Fruit fly (Drosophila melanogaster) whole organism, embryonic: Measurements from ENCODE around the gene Lerp.
A peak's percentile ranks its signal among the peaks of the same experiment; 100 is the strongest.

Experiments used
- Blimp-1 ChIP-seq: fragments of 200-800 bp; sonication (Bioruptor generic); optimal IDR thresholded peaks from 3 replicates; lab custom pipeline; 2018; ENCODE audit warnings: missing biosample characterization, missing genetic modification characterization, mild to moderate bottlenecking, moderate library complexity, missing genetic modification reagents
- CG10366 ChIP-seq: fragments of 200-800 bp; sonication (Bioruptor generic); IDR thresholded peaks from 2 replicates; pipeline ENCODE4 v1.3.6; 2022; ENCODE audit warnings: missing biosample characterization, missing genetic modification characterization
- CG10979 ChIP-seq: fragments of 200-800 bp; sonication (Bioruptor generic); optimal IDR thresholded peaks from 2 replicates; lab custom pipeline; 2018; ENCODE audit warnings: missing biosample characterization, mild to moderate bottlenecking, missing genetic modification characterization, moderate library complexity
- CG11695 ChIP-seq: fragments of 200-800 bp; sonication (Bioruptor generic); IDR thresholded peaks from 3 replicates; pipeline ENCODE4 v1.3.6; 2022; ENCODE audit warnings: missing biosample characterization, missing genetic modification characterization
- CG14441 ChIP-seq: fragments of 200-800 bp; sonication (Bioruptor generic); IDR thresholded peaks from 2 replicates; pipeline ENCODE4 v1.3.6; 2022; ENCODE audit warnings: missing biosample characterization, missing genetic modification characterization
- CG15601 ChIP-seq: fragments of 200-800 bp; sonication (Bioruptor generic); optimal IDR thresholded peaks from 3 replicates; lab custom pipeline; 2019; ENCODE audit warnings: missing biosample characterization, mild to moderate bottlenecking, missing genetic modification characterization, moderate library complexity
- CG1602 ChIP-seq: fragments of 200-800 bp; sonication (Bioruptor generic); optimal IDR thresholded peaks from 3 replicates; lab custom pipeline; 2016; ENCODE audit warnings: missing biosample characterization, missing genetic modification characterization
- CG16815 ChIP-seq: fragments of 200-800 bp; sonication (Bioruptor generic); optimal IDR thresholded peaks from 3 replicates; lab custom pipeline; 2017; ENCODE audit warnings: missing biosample characterization, mild to moderate bottlenecking, missing genetic modification characterization
- CG17328 ChIP-seq: fragments of 200-800 bp; sonication (Bioruptor generic); IDR thresholded peaks from 2 replicates; pipeline ENCODE4 v1.3.6; 2022; ENCODE audit warnings: missing biosample characterization, missing genetic modification characterization
- CG18262 ChIP-seq: fragments of 200-800 bp; optimal IDR thresholded peaks from 3 replicates; lab custom pipeline; 2019; ENCODE audit warnings: missing biosample characterization, mild to moderate bottlenecking, missing genetic modification characterization, moderate library complexity
- CG2678 ChIP-seq: fragments of 200-800 bp; sonication (Bioruptor generic); optimal IDR thresholded peaks from 3 replicates; lab custom pipeline; 2019; ENCODE audit warnings: missing biosample characterization, mild to moderate bottlenecking, missing genetic modification characterization, moderate library complexity
- CG30403 ChIP-seq: fragments of 200-800 bp; sonication (Bioruptor generic); optimal IDR thresholded peaks from 3 replicates; lab custom pipeline; 2016; ENCODE audit warnings: missing biosample characterization, missing genetic modification characterization
- CG32532 ChIP-seq: fragments of 200-800 bp; sonication (Bioruptor generic); IDR thresholded peaks from 2 replicates; pipeline ENCODE4 v1.3.6; 2022; ENCODE audit warnings: missing biosample characterization, missing genetic modification characterization
- CG32767 ChIP-seq: fragments of 200-800 bp; sonication (Bioruptor generic); IDR thresholded peaks from 2 replicates; pipeline ENCODE4 v1.3.6; 2022; ENCODE audit warnings: missing biosample characterization, missing genetic modification characterization
- CG43689 ChIP-seq: fragments of 200-800 bp; sonication (Bioruptor generic); IDR thresholded peaks from 2 replicates; pipeline ENCODE4 v1.3.6; 2022; ENCODE audit warnings: missing biosample characterization, missing genetic modification characterization
- CG6654 ChIP-seq: fragments of 200-800 bp; sonication (Bioruptor generic); optimal IDR thresholded peaks from 2 replicates; lab custom pipeline; 2017; ENCODE audit warnings: missing biosample characterization, mild to moderate bottlenecking, missing genetic modification characterization
- CG6854 ChIP-seq: fragments of 200-800 bp; sonication (Bioruptor generic); optimal IDR thresholded peaks from 3 replicates; lab custom pipeline; 2017; ENCODE audit warnings: missing biosample characterization, mild to moderate bottlenecking, missing genetic modification characterization
- CG8388 ChIP-seq: fragments of 200-800 bp; sonication (Bioruptor generic); optimal IDR thresholded peaks from 2 replicates; lab custom pipeline; 2019; ENCODE audit warnings: missing biosample characterization, mild to moderate bottlenecking, missing genetic modification characterization, moderate library complexity
- Dfd ChIP-seq, 2 experiments: fragments of >200 bp; optimal IDR thresholded peaks; 2 replicates each; lab custom pipeline; 2017; ENCODE audit warnings: missing biosample characterization in 2 of 2, missing genetic modification characterization in 2 of 2
- Drgx ChIP-seq: fragments of 200-800 bp; sonication (Bioruptor generic); IDR thresholded peaks from 2 replicates; pipeline ENCODE4 v1.3.6; 2022; ENCODE audit warnings: missing biosample characterization, missing genetic modification characterization
- Fer3 ChIP-seq: fragments of 200-800 bp; sonication (Bioruptor generic); optimal IDR thresholded peaks from 2 replicates; lab custom pipeline; 2018; ENCODE audit warnings: missing biosample characterization, mild to moderate bottlenecking, missing genetic modification characterization, moderate library complexity
- GATAe ChIP-seq: fragments of 200-800 bp; sonication (Bioruptor generic); conservative IDR thresholded peaks from 2 replicates; pipeline ENCODE4 v1.3.6; 2022; ENCODE audit warnings: missing biosample characterization, missing genetic modification characterization
- Hmr ChIP-seq: fragments of 200-800 bp; sonication (Bioruptor generic); optimal IDR thresholded peaks from 3 replicates; lab custom pipeline; 2017; ENCODE audit warnings: mild to moderate bottlenecking, missing biosample characterization, missing genetic modification reagents, missing genetic modification characterization
- NK7.1 ChIP-seq: fragments of 200-800 bp; sonication (Bioruptor generic); optimal IDR thresholded peaks from 3 replicates; lab custom pipeline; 2016; ENCODE audit warnings: missing biosample characterization, missing genetic modification characterization
- Oli ChIP-seq: fragments of 200-800 bp; sonication (Bioruptor generic); optimal IDR thresholded peaks from 2 replicates; lab custom pipeline; 2018; ENCODE audit warnings: missing biosample characterization, mild to moderate bottlenecking, missing genetic modification characterization, moderate library complexity
- abd-A ChIP-seq: fragments of 200-800 bp; sonication (Bioruptor generic); optimal IDR thresholded peaks from 3 replicates; lab custom pipeline; 2019; ENCODE audit warnings: missing biosample characterization, mild to moderate bottlenecking, missing genetic modification characterization, moderate library complexity
- cg ChIP-seq: fragments of 200-800 bp; sonication (Bioruptor generic); optimal IDR thresholded peaks from 3 replicates; lab custom pipeline; 2019; ENCODE audit warnings: missing biosample characterization, mild to moderate bottlenecking, missing genetic modification characterization, moderate library complexity
- dm ChIP-seq: fragments of 200-800 bp; sonication (Bioruptor generic); optimal IDR thresholded peaks from 3 replicates; lab custom pipeline; 2016; ENCODE audit warnings: missing biosample characterization, missing genetic modification characterization
- dpn ChIP-seq, 2 experiments: fragments of 200-800 bp; sonication (Bioruptor generic); optimal IDR thresholded peaks; 3 replicates each; lab custom pipeline; 2016; ENCODE audit warnings: missing biosample characterization in 2 of 2, missing genetic modification characterization in 2 of 2
- eve ChIP-seq, 2 experiments: fragments of >200 bp; optimal IDR thresholded peaks; 2 replicates each; lab custom pipeline; 2017; ENCODE audit warnings: missing biosample characterization in 2 of 2, missing genetic modification characterization in 2 of 2
- ewg ChIP-seq: fragments of 200-800 bp; sonication (Bioruptor generic); optimal IDR thresholded peaks from 3 replicates; lab custom pipeline; 2017; ENCODE audit warnings: mild to moderate bottlenecking, missing biosample characterization, missing genetic modification reagents, missing genetic modification characterization
- gce ChIP-seq: fragments of 200-800 bp; sonication (Bioruptor generic); IDR thresholded peaks from 3 replicates; pipeline ENCODE4 v1.3.6; 2022; ENCODE audit warnings: missing biosample characterization, missing genetic modification characterization
- gem ChIP-seq: fragments of 200-800 bp; sonication (Bioruptor generic); optimal IDR thresholded peaks from 2 replicates; lab custom pipeline; 2019; ENCODE audit warnings: missing biosample characterization, mild to moderate bottlenecking, missing genetic modification characterization, moderate library complexity
- klu ChIP-seq: fragments of 200-800 bp; sonication (Bioruptor generic); IDR thresholded peaks from 2 replicates; pipeline ENCODE4 v1.3.6; 2022; ENCODE audit warnings: missing biosample characterization, missing genetic modification characterization
- mirr ChIP-seq: fragments of 200-800 bp; sonication (Bioruptor generic); optimal IDR thresholded peaks from 3 replicates; lab custom pipeline; 2018; ENCODE audit warnings: missing biosample characterization, mild to moderate bottlenecking, missing genetic modification characterization
- p53 ChIP-seq: fragments of 200-800 bp; sonication (Bioruptor generic); optimal IDR thresholded peaks from 2 replicates; lab custom pipeline; 2016; ENCODE audit warnings: missing biosample characterization, missing genetic modification characterization
- pita ChIP-seq: fragments of 200-800 bp; sonication (Bioruptor generic); optimal IDR thresholded peaks from 2 replicates; lab custom pipeline; 2017; ENCODE audit warnings: missing biosample characterization, mild to moderate bottlenecking, missing genetic modification characterization
- prd ChIP-seq, 3 experiments: fragments of >200 bp in 2 of 3; fragments of 200-800 bp in 1 of 3; sonication (Bioruptor generic) in 1 of 3; optimal IDR thresholded peaks in 2 of 3; IDR thresholded peaks in 1 of 3; 2 replicates in 2 of 3; 3 replicates in 1 of 3; pipeline versions ENCODE4 v1.3.6 to Lab custom; 2017 to 2022; ENCODE audit warnings: missing biosample characterization in 1 of 3, missing genetic modification characterization in 1 of 3
- sens ChIP-seq: fragments of 200-800 bp; sonication (Bioruptor generic); peaks from one replicate; lab custom pipeline; 2016; ENCODE audit warnings: missing biosample characterization, missing genetic modification characterization
- shn ChIP-seq: fragments of 200-800 bp; sonication (Bioruptor generic); optimal IDR thresholded peaks from 3 replicates; lab custom pipeline; 2016; ENCODE audit warnings: missing biosample characterization, missing genetic modification characterization
- stc ChIP-seq: fragments of 200-800 bp; sonication (Bioruptor generic); IDR thresholded peaks from 2 replicates; pipeline ENCODE4 v1.3.6; 2022; ENCODE audit warnings: missing biosample characterization, missing genetic modification characterization
- vvl ChIP-seq: fragments of 200-800 bp; sonication (Bioruptor generic); IDR thresholded peaks from 2 replicates; pipeline ENCODE4 v1.3.6; 2022; ENCODE audit warnings: missing biosample characterization, missing genetic modification characterization
- zf30C ChIP-seq: fragments of 200-800 bp; sonication (Bioruptor generic); optimal IDR thresholded peaks from 3 replicates; lab custom pipeline; 2018; ENCODE audit warnings: missing biosample characterization, mild to moderate bottlenecking, missing genetic modification characterization

The Lerp gene

DNA sequence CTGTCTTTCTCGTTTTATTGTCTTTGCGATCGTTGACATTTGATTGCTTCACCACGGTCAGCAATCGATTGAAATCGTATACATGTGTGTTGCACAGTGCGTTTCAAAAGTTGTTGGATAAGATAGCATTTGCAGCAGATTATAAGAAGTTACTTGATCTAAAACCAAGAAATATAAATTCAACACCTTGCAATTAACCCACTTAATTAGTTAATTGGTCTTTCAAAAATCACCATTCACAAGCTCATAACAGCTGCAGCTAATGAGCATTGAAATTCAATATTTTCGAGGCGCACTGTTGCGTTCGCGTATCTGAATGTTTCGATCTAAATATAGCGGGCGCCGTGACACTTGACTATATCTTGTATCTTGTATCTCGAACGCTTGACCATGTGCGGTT is 29.8 kb upstream of the Lerp start (continued):
- TF ChIP-seq CG6654 (no peak), CG18262 (tag; lab: Kevin White, UChicago) (peak; percentile 36), CG17328 (GFP tag; lab: Robert Waterston, UW) (0 out of 2 replicates have a peak, but pooled peaks have one; percentile 6), ewg (GFP tag; lab: Kevin White, UChicago) (no peak), pita (no peak), Hmr (GFP tag; lab: Kevin White, UChicago) (peak; percentile 6), klu (GFP tag; lab: Robert Waterston, UW) (no peak), GATAe (no peak), CG1602 (GFP tag; lab: Kevin White, UChicago) (peak; percentile 7), CG32767 (GFP tag; lab: Robert Waterston, UW) (peak; percentile 34; the same call in 1 of the 2 replicates), Oli (peak; percentile 60), stc (GFP tag; lab: Robert Waterston, UW) (peak; percentile 37; the same call in 1 of the 2 replicates), gce (GFP tag; lab: Robert Waterston, UW) (no peak), abd-A (tag; lab: Kevin White, UChicago) (peak; percentile 6), CG16815 (no peak), CG30403 (peak; percentile 37), zf30C (no peak), p53 (no peak), dpn (GFP tag; optimal IDR thresholded peaks at IDR 0.05; lab: Kevin White, UChicago) (peak in 1 of 2 experiments; percentile 51), CG8388 (GFP tag; lab: Kevin White, UChicago) (peak; percentile 99), CG6854 (GFP tag; lab: Kevin White, UChicago) (no peak), CG15601 (tag; lab: Kevin White, UChicago) (peak; percentile 41), Blimp-1 (GFP tag; lab: Kevin White, UChicago) (peak; percentile 22), sens (GFP tag; lab: Kevin White, UChicago) (peak; percentile 60), prd (optimal IDR thresholded peaks at IDR 0.05; lab: Kevin White, UChicago) (no peak), prd (GFP tag; IDR thresholded peaks at IDR 0.05; lab: Robert Waterston, UW) (peak; percentile 43; the same call in 1 of the 3 replicates), shn (GFP tag; lab: Kevin White, UChicago) (peak; percentile 47), Fer3 (tag; lab: Kevin White, UChicago) (no peak), Dfd (GFP tag; optimal IDR thresholded peaks at IDR 0.05; lab: Kevin White, UChicago) (no peak), gem (peak; percentile 64), vvl (GFP tag; lab: Robert Waterston, UW) (peak; percentile 18; the same call in 1 of the 2 replicates), NK7.1 (GFP tag; lab: Kevin White, UChicago) (no peak), cg (peak; percentile 9), CG43689 (GFP tag; lab: Robert Waterston, UW) (no peak), CG14441 (GFP tag; lab: Robert Waterston, UW) (peak; percentile 42; the same call in 1 of the 2 replicates), mirr (GFP tag; lab: Kevin White, UChicago) (no peak), CG10366 (GFP tag; lab: Robert Waterston, UW) (peak; percentile 27; the same call in 1 of the 2 replicates), CG10979 (tag; lab: Kevin White, UChicago) (peak; percentile 38), eve (GFP tag; optimal IDR thresholded peaks at IDR 0.05; lab: Kevin White, UChicago) (peak in 1 of 2 experiments; percentile 84), dm (GFP tag; lab: Kevin White, UChicago) (peak; percentile 25), Drgx (GFP tag; lab: Robert Waterston, UW) (0 out of 2 replicates have a peak, but pooled peaks have one; percentile 42), CG11695 (GFP tag; lab: Robert Waterston, UW) (0 out of 3 replicates have a peak, but pooled peaks have one; percentile 37), CG32532 (GFP tag; lab: Robert Waterston, UW) (peak; percentile 26; the same call in 1 of the 2 replicates), CG2678 (tag; lab: Kevin White, UChicago) (peak; percentile 55)
